Worm (Caenorhabditis elegans): ENCODE measurements around the gene fbxa-43.

ce11 chrIII:2294736-2295135 lies 36.0 kb upstream of the fbxa-43 start:
- TF ChIP-seq unc-130 (GFP tag; optimal IDR thresholded peaks at IDR 0.05) (no peak), snpc-4 (GFP tag; optimal IDR thresholded peaks at IDR 0.05) (no peak), snpc-4 (tag; optimal IDR thresholded peaks at IDR 0.05) (no peak), tbx-9 (tag; optimal IDR thresholded peaks at IDR 0.05; ENCODE audit: borderline replicate concordance) (no peak), ama-1 (optimal IDR thresholded peaks at IDR 0.05) (no peak), ama-1 (GFP tag; optimal IDR thresholded peaks at IDR 0.05) (no peak), F49E8.2 (tag; optimal IDR thresholded peaks at IDR 0.05; ENCODE audit: insufficient read depth) (no peak), B0035.1 (tag; optimal IDR thresholded peaks at IDR 0.05) (no peak), lin-26 (GFP tag; IDR thresholded peaks at IDR 0.05) (no peak), egl-18 (GFP tag; IDR thresholded peaks at IDR 0.05) (no peak), ztf-3 (GFP tag; optimal IDR thresholded peaks at IDR 0.05) (no peak), nhr-80 (tag; optimal IDR thresholded peaks at IDR 0.05) (peak; percentile 30)

All from whole organism, young adult.